Worm (Caenorhabditis elegans) whole organism, L4 larva: ENCODE measurements around the gene Y47D3A.31.

Source experiments
- F44E2.7 ChIP-seq: fragments of 200-800 bp; sonication (Bioruptor generic); IDR thresholded peaks from 2 replicates; pipeline ENCODE4 v2.1.2; 2022; ENCODE audit warnings: missing genetic modification characterization, missing compliant biosample characterization
- ZK337.2 ChIP-seq: fragments of 200-800 bp; sonication (Bioruptor generic); IDR thresholded peaks from 2 replicates; pipeline ENCODE4 v1.3.6; 2022; ENCODE audit warnings: missing genetic modification reagents, missing genetic modification characterization, missing compliant biosample characterization
- ama-1 ChIP-seq: fragments of 150-350 bp; optimal IDR thresholded peaks from 2 replicates; lab custom pipeline; 2014; ENCODE audit warnings: inconsistent platforms, mixed read lengths
- ctbp-1 ChIP-seq: fragments of 200-800 bp; sonication (Bioruptor generic); IDR thresholded peaks from 2 replicates; pipeline ENCODE4 v1.3.6; 2022; ENCODE audit warnings: missing genetic modification reagents, missing genetic modification characterization, missing compliant biosample characterization
- dmd-9 ChIP-seq: fragments of 200-800 bp; sonication (Bioruptor generic); IDR thresholded peaks from 2 replicates; pipeline ENCODE4 v1.3.6; 2022; ENCODE audit warnings: missing genetic modification reagents, missing genetic modification characterization, missing compliant biosample characterization
- egl-43 ChIP-seq: fragments of 200-800 bp; sonication (Bioruptor generic); IDR thresholded peaks from 2 replicates; pipeline ENCODE4 v1.3.6; 2022; ENCODE audit warnings: missing genetic modification reagents, missing genetic modification characterization, missing compliant biosample characterization
- lsy-2 ChIP-seq, 2 experiments: fragments of 150-350 bp in 1 of 2; sonication (generic microtip) in 1 of 2; optimal IDR thresholded peaks; 2 replicates each; lab custom pipeline; 2014 to 2017; ENCODE audit warnings: missing biosample characterization in 2 of 2, missing genetic modification characterization in 2 of 2
- nhr-10 ChIP-seq: fragments of 150-350 bp; optimal IDR thresholded peaks from 2 replicates; lab custom pipeline; 2014; ENCODE audit warnings: missing biosample characterization, missing genetic modification characterization
- unc-62 ChIP-seq, 3 experiments: fragments of 150-350 bp in 1 of 3; sonication (generic microtip); optimal IDR thresholded peaks in 2 of 3; peaks in 1 of 3; 1 replicate in 1 of 3; 2 replicates in 2 of 3; lab custom pipeline; 2014 to 2017; ENCODE audit warnings: missing biosample characterization in 3 of 3, missing genetic modification characterization in 3 of 3, missing genetic modification reagents in 3 of 3, missing genotype in 1 of 3

DNA sequence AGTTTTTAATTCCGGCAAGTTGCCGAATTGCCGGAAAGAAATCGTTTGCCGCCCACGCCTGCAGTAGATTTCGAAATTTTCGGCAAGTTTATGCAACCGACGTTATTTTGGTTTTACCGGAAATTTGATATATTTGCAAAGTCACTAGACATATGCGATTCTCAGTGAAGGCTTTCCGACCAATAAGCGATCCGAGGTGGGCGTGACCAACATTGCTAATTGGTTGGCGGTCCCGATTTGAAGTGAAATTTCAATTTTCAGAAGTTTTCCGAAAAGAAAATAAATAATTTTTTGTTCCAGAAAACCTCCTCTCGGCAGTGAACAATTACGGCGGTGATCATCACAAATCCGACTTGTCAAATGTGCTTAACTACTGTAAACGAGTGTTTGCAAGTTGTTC, 917 bp upstream of the Y47D3A.31 start:
- TF ChIP-seq unc-62 (GFP tag; optimal IDR thresholded peaks at IDR 0.05 in 1 of 2; lab: Kevin White, UChicago) = no peak
- TF ChIP-seq unc-62 (tag; optimal IDR thresholded peaks at IDR 0.05; lab: Kevin White, UChicago) = no peak
- TF ChIP-seq egl-43 (GFP tag; lab: Robert Waterston, UW) = no peak
- TF ChIP-seq ZK337.2 (GFP tag; lab: Robert Waterston, UW) = no peak
- TF ChIP-seq ctbp-1 (GFP tag; lab: Robert Waterston, UW) = no peak
- no peak for TF ChIP-seq ama-1 (lab: Kevin White, UChicago)
- no peak for TF ChIP-seq nhr-10
- no peak for TF ChIP-seq dmd-9 (GFP tag; lab: Robert Waterston, UW)
- TF ChIP-seq F44E2.7 (GFP tag; lab: Robert Waterston, UW) = no peak
- TF ChIP-seq lsy-2 (tag; optimal IDR thresholded peaks at IDR 0.05; lab: Kevin White, UChicago) = no peak
